Worm (Caenorhabditis elegans) whole organism, L1 larva: ENCODE measurements around the gene F41F3.9.
A peak's percentile ranks its signal among the peaks of the same experiment; 100 is the strongest.

ENCODE experiments used
- C04F5.9 ChIP-seq: sonication (generic microtip); optimal IDR thresholded peaks from 2 replicates; lab custom pipeline; 2016; ENCODE audit warnings: missing genetic modification characterization, missing compliant biosample characterization
- C16A3.4 ChIP-seq: fragments of 150-350 bp; optimal IDR thresholded peaks from 2 replicates; lab custom pipeline; 2014; ENCODE audit warnings: missing biosample characterization, missing genetic modification characterization
- aha-1 ChIP-seq: fragments of 150-350 bp; optimal IDR thresholded peaks from 2 replicates; lab custom pipeline; 2014; ENCODE audit warnings: missing biosample characterization, missing genetic modification characterization
- ama-1 ChIP-seq: fragments of 150-350 bp; optimal IDR thresholded peaks from 2 replicates; lab custom pipeline; 2014
- blmp-1 ChIP-seq: fragments of 150-350 bp; optimal IDR thresholded peaks from 2 replicates; lab custom pipeline; 2014; ENCODE audit warnings: missing biosample characterization, missing genetic modification characterization
- ceh-88 ChIP-seq: fragments of 200-800 bp; sonication (Bioruptor generic); IDR thresholded peaks from 2 replicates; pipeline ENCODE4 v1.3.6; 2022; ENCODE audit warnings: missing genetic modification characterization, missing compliant biosample characterization
- ceh-90 ChIP-seq: sonication (generic microtip); optimal IDR thresholded peaks from 2 replicates; lab custom pipeline; 2016; ENCODE audit warnings: missing genetic modification characterization, missing compliant biosample characterization
- dpl-1 ChIP-seq, 3 experiments: fragments of 150-350 bp in 2 of 3; sonication (generic microtip) in 1 of 3; optimal IDR thresholded peaks; 2 replicates each; lab custom pipeline; 2014 to 2017; ENCODE audit warnings: missing biosample characterization in 3 of 3, missing genetic modification characterization in 3 of 3, missing genetic modification reagents in 3 of 3
- efl-1 ChIP-seq, 4 experiments: fragments of 150-350 bp; optimal IDR thresholded peaks in 3 of 4; peaks in 1 of 4; 1 replicate in 1 of 4; 2 replicates in 3 of 4; lab custom pipeline; 2014; ENCODE audit warnings: missing biosample characterization in 2 of 4, missing genetic modification characterization in 2 of 4, missing genetic modification reagents in 2 of 4
- efl-3 ChIP-seq: fragments of 200-800 bp; sonication (Bioruptor generic); optimal IDR thresholded peaks from 2 replicates; lab custom pipeline; 2018; ENCODE audit warnings: mild to moderate bottlenecking, missing genetic modification characterization, missing compliant biosample characterization
- elt-2 ChIP-seq: sonication (generic microtip); optimal IDR thresholded peaks from 2 replicates; lab custom pipeline; 2016; ENCODE audit warnings: missing genetic modification characterization, mild to moderate bottlenecking, inconsistent platforms, missing compliant biosample characterization, missing genetic modification reagents
- fkh-10 ChIP-seq: sonication (generic microtip); optimal IDR thresholded peaks from 2 replicates; lab custom pipeline; 2017; ENCODE audit warnings: missing biosample characterization, missing genetic modification reagents, missing genetic modification characterization
- fkh-4 ChIP-seq: sonication (generic microtip); optimal IDR thresholded peaks from 2 replicates; lab custom pipeline; 2016; ENCODE audit warnings: missing compliant biosample characterization, missing genetic modification characterization, borderline replicate concordance
- fkh-8 ChIP-seq: sonication (generic microtip); optimal IDR thresholded peaks from 2 replicates; lab custom pipeline; 2016; ENCODE audit warnings: mild to moderate bottlenecking, missing genetic modification characterization, missing compliant biosample characterization
- grh-1 ChIP-seq: fragments of 200-800 bp; sonication (Bioruptor generic); IDR thresholded peaks from 2 replicates; pipeline ENCODE4 v1.3.6; 2022; ENCODE audit warnings: missing genetic modification reagents, missing genetic modification characterization, missing compliant biosample characterization
- lin-35 ChIP-seq, 2 experiments: fragments of 150-350 bp; optimal IDR thresholded peaks; 2 replicates each; lab custom pipeline; 2014; ENCODE audit warnings: missing biosample characterization in 2 of 2, missing genetic modification characterization in 2 of 2, missing genetic modification reagents in 2 of 2
- lin-39 ChIP-seq: fragments of 150-350 bp; optimal IDR thresholded peaks from 2 replicates; lab custom pipeline; 2014; ENCODE audit warnings: missing biosample characterization, missing genetic modification reagents, missing genetic modification characterization
- lir-3 ChIP-seq: sonication (generic microtip); optimal IDR thresholded peaks from 2 replicates; lab custom pipeline; 2016; ENCODE audit warnings: mild to moderate bottlenecking, missing genetic modification characterization, moderate library complexity, missing compliant biosample characterization; ENCODE audit not compliant: poor library complexity
- mep-1 ChIP-seq: fragments of 150-350 bp; optimal IDR thresholded peaks from 2 replicates; lab custom pipeline; 2014; ENCODE audit warnings: missing biosample characterization, missing genetic modification characterization
- nhr-12 ChIP-seq: sonication (generic microtip); optimal IDR thresholded peaks from 2 replicates; lab custom pipeline; 2017; ENCODE audit warnings: missing biosample characterization, missing genetic modification characterization
- nhr-19 ChIP-seq: fragments of 200-800 bp; sonication (Bioruptor generic); conservative IDR thresholded peaks from 2 replicates; pipeline ENCODE4 v1.3.6; 2022; ENCODE audit warnings: missing genetic modification characterization, missing compliant biosample characterization
- nhr-20 ChIP-seq: sonication (generic microtip); optimal IDR thresholded peaks from 2 replicates; lab custom pipeline; 2016; ENCODE audit warnings: mild to moderate bottlenecking, missing genetic modification characterization, missing compliant biosample characterization
- nhr-28 ChIP-seq: fragments of 150-350 bp; optimal IDR thresholded peaks from 2 replicates; lab custom pipeline; 2014; ENCODE audit warnings: missing biosample characterization, missing genetic modification characterization
- nhr-71 ChIP-seq: sonication (generic microtip); optimal IDR thresholded peaks from 2 replicates; lab custom pipeline; 2016; ENCODE audit warnings: mild to moderate bottlenecking, missing genetic modification characterization, moderate library complexity, missing compliant biosample characterization
- nhr-76 ChIP-seq: sonication (generic microtip); optimal IDR thresholded peaks from 2 replicates; lab custom pipeline; 2017; ENCODE audit warnings: missing biosample characterization, missing genetic modification characterization
- nhr-90 ChIP-seq: sonication (generic microtip); optimal IDR thresholded peaks from 2 replicates; lab custom pipeline; 2016; ENCODE audit warnings: mild to moderate bottlenecking, missing genetic modification characterization, missing compliant biosample characterization; ENCODE audit not compliant: poor library complexity
- rnt-1 ChIP-seq: sonication (generic microtip); optimal IDR thresholded peaks from 2 replicates; lab custom pipeline; 2016; ENCODE audit warnings: mild to moderate bottlenecking, missing genetic modification characterization, moderate library complexity, missing compliant biosample characterization
- skn-1 ChIP-seq: fragments of 150-350 bp; optimal IDR thresholded peaks from 2 replicates; lab custom pipeline; 2014; ENCODE audit warnings: missing biosample characterization, missing genetic modification characterization
- snpc-4 ChIP-seq: fragments of 150-350 bp; optimal IDR thresholded peaks from 2 replicates; lab custom pipeline; 2014; ENCODE audit warnings: missing biosample characterization, missing genetic modification characterization
- sox-4 ChIP-seq: sonication (generic microtip); optimal IDR thresholded peaks from 2 replicates; lab custom pipeline; 2016; ENCODE audit warnings: missing genetic modification characterization, missing compliant biosample characterization
- sptf-1 ChIP-seq: fragments of 150-350 bp; optimal IDR thresholded peaks from 2 replicates; lab custom pipeline; 2014; ENCODE audit warnings: missing biosample characterization, missing genetic modification characterization
- swsn-7 ChIP-seq: sonication (generic microtip); optimal IDR thresholded peaks from 2 replicates; lab custom pipeline; 2016; ENCODE audit warnings: missing genetic modification characterization, missing compliant biosample characterization
- tbx-2 ChIP-seq: sonication (generic microtip); optimal IDR thresholded peaks from 2 replicates; lab custom pipeline; 2016; ENCODE audit warnings: missing genetic modification characterization, missing compliant biosample characterization
- unc-130 ChIP-seq: fragments of 150-350 bp; optimal IDR thresholded peaks from 2 replicates; lab custom pipeline; 2017; ENCODE audit warnings: missing biosample characterization, missing genetic modification characterization, inconsistent platforms
- unc-30 ChIP-seq: sonication (generic microtip); optimal IDR thresholded peaks from 2 replicates; lab custom pipeline; 2017; ENCODE audit warnings: missing biosample characterization, missing genetic modification characterization
- unc-62 ChIP-seq: fragments of 150-350 bp; optimal IDR thresholded peaks from 2 replicates; lab custom pipeline; 2014; ENCODE audit warnings: missing biosample characterization, missing genetic modification reagents, missing genetic modification characterization
- xbp-1 ChIP-seq: sonication (generic microtip); optimal IDR thresholded peaks from 2 replicates; lab custom pipeline; 2016; ENCODE audit warnings: missing genetic modification characterization, missing compliant biosample characterization
- zag-1 ChIP-seq: fragments of 150-350 bp; optimal IDR thresholded peaks from 2 replicates; lab custom pipeline; 2014; ENCODE audit warnings: missing biosample characterization, missing genetic modification characterization
- ztf-11 ChIP-seq, 2 experiments: sonication (generic microtip); optimal IDR thresholded peaks; 2 replicates each; lab custom pipeline; 2016 to 2017; ENCODE audit warnings: missing genetic modification characterization in 2 of 2, missing biosample characterization in 1 of 2, missing compliant biosample characterization in 1 of 2
- ztf-4 ChIP-seq: fragments of 150-350 bp; optimal IDR thresholded peaks from 2 replicates; lab custom pipeline; 2014; ENCODE audit warnings: missing biosample characterization, missing genetic modification characterization

F41F3.9 gene

DNA sequence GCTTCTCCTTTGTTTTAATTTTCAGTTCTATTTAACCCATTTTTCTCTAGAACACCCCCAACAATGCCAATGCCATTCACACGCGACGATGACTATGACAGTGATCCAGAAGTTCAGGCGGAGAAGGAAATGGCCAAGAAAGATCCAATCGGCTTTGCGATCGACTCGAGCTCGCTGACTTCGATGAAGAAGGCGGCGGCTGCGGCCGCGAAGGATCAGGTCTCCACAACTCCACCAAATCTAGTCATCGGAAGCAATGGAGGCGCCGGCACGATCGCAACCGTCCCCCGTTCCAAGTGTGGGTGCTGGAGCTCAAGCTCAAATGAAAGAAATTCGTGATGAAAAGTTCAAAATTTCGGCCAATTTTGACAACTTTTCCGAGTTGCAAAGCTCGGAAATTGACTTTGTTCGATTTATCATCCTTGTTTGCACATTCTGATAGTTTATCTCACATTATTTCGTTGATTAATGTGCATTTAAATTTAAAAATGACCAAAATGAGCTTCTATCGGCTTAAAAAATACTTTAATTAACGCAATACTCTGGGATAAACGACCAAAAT lies 32.8 kb downstream of the F41F3.9 start, which contains the start of gene K03B4.2:
Gene K03B4.2, plus strand, starts transcription at position 51 of the 562 bp plus-strand sequence.
- TF ChIP-seq nhr-28 (tag; lab: Kevin White, UChicago) (no peak), efl-1 (optimal IDR thresholded peaks at IDR 0.05; lab: Kevin White, UChicago) (no peak), efl-1 (GFP tag; optimal IDR thresholded peaks at IDR 0.05 in 1 of 2; lab: Kevin White, UChicago) (peak in 1 of 2 experiments; percentile 81), tbx-2 (no peak), ama-1 (lab: Kevin White, UChicago) (peak; percentile 71), nhr-71 (tag; lab: Kevin White, UChicago) (peak; percentile 11), efl-3 (no peak), lir-3 (tag; lab: Kevin White, UChicago) (no peak), rnt-1 (tag; lab: Kevin White, UChicago) (no peak), elt-2 (tag; lab: Kevin White, UChicago) (peak; percentile 3)
- TF ChIP-seq, all 84 proteins: peak for 4

DNA sequence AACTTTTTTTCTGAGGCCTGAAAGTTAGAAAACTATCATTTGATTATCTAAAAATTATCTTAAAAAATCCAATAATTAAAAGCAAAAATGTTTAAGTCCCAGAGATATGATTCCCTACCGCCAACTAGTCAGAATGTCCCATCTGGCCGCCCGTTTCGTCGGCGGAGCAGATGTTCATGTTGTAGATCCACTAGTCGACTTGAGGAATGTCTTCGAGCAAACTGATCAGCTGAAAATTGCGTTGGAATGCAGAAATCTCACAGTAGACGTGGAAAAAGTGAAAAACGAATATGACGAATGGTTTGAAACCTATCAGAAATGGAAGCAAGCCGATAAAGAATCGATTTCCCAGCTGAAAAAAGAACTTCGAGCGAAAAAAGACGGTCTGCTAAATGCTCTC lies 34.0 kb downstream of the F41F3.9 start, which contains the start of gene K03B4.1:
Gene K03B4.1, plus strand, starts transcription at position 97 of the 400 bp plus-strand sequence.
- TF ChIP-seq ama-1 (lab: Kevin White, UChicago) (peak; percentile 38), blmp-1 (tag; lab: Kevin White, UChicago) (no peak), nhr-90 (no peak), snpc-4 (no peak), efl-1 (optimal IDR thresholded peaks at IDR 0.05; lab: Kevin White, UChicago) (no peak), efl-1 (GFP tag; optimal IDR thresholded peaks at IDR 0.05 in 1 of 2; lab: Kevin White, UChicago) (peak in 1 of 2 experiments; percentile 43)
- TF ChIP-seq, all 84 proteins: peak for 2

DNA sequence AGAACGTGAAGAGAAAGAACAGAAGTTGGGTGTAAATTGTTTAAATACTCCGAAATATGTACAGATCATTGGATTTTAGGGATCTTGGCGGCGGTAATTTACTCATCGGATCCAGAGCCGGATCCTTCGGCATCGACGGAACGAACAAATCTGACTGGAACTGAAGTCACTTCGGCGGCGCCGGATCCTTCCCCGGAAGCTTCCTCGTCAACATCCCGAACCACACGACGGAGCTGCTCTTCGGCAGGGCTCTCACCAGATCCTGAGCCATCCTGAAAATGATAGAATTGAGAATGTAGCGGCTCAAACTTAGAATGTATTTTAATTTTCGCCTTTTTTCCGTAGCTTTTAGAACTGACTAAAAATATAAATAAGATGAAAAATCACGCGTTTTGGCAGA lies 36.4 kb downstream of the F41F3.9 start:
- TF ChIP-seq dpl-1 (GFP tag; optimal IDR thresholded peaks at IDR 0.05; lab: Kevin White, UChicago) (no peak), ceh-90 (tag; lab: Kevin White, UChicago) (no peak), xbp-1 (tag; lab: Kevin White, UChicago) (no peak), ztf-11 (tag; optimal IDR thresholded peaks at IDR 0.05; lab: Kevin White, UChicago) (no peak), fkh-10 (GFP tag; lab: Kevin White, UChicago) (no peak), ztf-4 (tag; lab: Kevin White, UChicago) (no peak), ceh-88 (GFP tag; lab: Robert Waterston, UW) (no peak), nhr-76 (tag; lab: Kevin White, UChicago) (no peak), elt-2 (tag; lab: Kevin White, UChicago) (no peak), grh-1 (GFP tag; lab: Robert Waterston, UW) (no peak), nhr-19 (GFP tag; lab: Robert Waterston, UW) (no peak), efl-1 (optimal IDR thresholded peaks at IDR 0.05; lab: Kevin White, UChicago) (no peak), efl-1 (GFP tag; optimal IDR thresholded peaks at IDR 0.05 in 1 of 2; lab: Kevin White, UChicago) (no peak)
- TF ChIP-seq, all 84 proteins: peak for 0

DNA sequence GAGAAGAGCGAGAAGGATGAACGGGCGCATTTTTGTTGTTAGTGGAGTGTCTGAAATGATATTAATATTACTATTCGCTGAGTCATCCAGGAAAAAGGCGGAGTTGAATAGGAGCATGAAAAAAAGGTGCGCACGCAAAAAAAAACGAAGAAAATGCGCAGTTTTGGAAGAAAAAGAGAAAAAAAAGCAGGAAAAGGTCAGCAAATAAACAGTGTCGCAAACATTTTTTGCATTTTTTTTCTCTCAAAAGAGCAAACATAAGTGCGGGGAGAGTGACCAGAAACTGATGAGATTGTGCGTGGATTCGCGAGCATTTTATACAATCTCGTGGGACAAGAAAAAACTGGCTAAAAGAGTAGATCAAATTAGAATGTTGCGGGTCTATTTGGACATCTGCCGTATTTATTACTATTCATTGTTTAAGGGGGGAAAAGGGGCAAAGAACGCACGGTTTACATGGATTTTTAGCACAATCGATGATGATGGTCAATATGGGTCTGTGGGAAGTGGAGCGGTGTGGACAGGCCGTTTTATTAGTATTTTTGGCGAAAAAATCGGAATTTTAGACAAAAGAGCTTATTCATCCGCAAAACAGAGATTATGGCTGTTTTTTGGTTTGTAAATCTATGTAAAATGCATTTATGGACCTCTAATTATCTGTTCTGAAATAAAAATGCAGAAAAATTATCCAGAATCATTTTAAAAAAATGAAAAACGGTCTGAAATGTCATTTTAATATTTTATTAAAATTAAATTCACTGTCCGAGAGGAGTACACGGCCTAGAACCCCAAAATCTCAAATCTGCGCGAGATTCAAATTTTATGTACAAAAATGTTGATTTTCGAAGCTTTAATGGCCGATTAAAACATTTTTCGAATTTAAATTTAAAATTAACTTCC lies 37.4 kb downstream of the F41F3.9 start, which contains the start of gene cpg-8:
Gene cpg-8, minus strand, starts transcription at position 51 of the 900 bp plus-strand sequence.
- TF ChIP-seq lir-3 (tag; lab: Kevin White, UChicago): peak; percentile 3
- TF ChIP-seq dpl-1 (GFP tag; optimal IDR thresholded peaks at IDR 0.05; lab: Kevin White, UChicago): peak; percentile 22 to 61 (median 51)
- no peak for TF ChIP-seq zag-1 (tag; lab: Kevin White, UChicago)
- peak; percentile 52 to 58 for TF ChIP-seq efl-1 (optimal IDR thresholded peaks at IDR 0.05; lab: Kevin White, UChicago)
- peak; percentile 54 to 95 for TF ChIP-seq efl-1 (GFP tag; optimal IDR thresholded peaks at IDR 0.05 in 1 of 2; lab: Kevin White, UChicago)
- no peak for TF ChIP-seq sptf-1
- TF ChIP-seq lin-35 (GFP tag; optimal IDR thresholded peaks at IDR 0.05; lab: Kevin White, UChicago): peak in 1 of 2 experiments; percentile 59
- peak; percentile 4 for TF ChIP-seq C16A3.4 (tag; lab: Kevin White, UChicago)

DNA sequence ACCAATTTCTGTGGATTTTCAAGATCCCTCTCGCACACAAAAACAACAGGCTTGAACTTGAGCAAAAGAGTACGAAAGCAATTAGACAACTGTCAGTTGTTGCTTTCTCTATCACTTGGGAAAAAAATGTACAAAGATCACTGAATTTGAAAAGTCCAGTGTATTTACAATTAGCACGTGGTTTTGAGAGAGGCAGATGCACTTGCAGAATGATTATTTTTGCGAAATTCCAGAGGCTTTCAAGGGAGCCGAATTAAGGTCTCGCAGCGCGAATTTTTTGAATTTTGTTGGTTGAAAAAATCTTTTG lies 38.0 kb downstream of the F41F3.9 start:
- no peak for TF ChIP-seq fkh-8
- no peak for TF ChIP-seq skn-1 (tag; lab: Kevin White, UChicago)
- no peak for TF ChIP-seq ama-1 (lab: Kevin White, UChicago)
- no peak for TF ChIP-seq sox-4 (tag; lab: Kevin White, UChicago)
- TF ChIP-seq lin-39 (tag; lab: Kevin White, UChicago): no peak
- peak; percentile 39; the same call in 1 of the 2 replicates for TF ChIP-seq nhr-19 (GFP tag; lab: Robert Waterston, UW)
- no peak for TF ChIP-seq fkh-4 (tag; lab: Kevin White, UChicago)
- no peak for TF ChIP-seq unc-30 (tag; lab: Kevin White, UChicago)
- no peak for TF ChIP-seq ztf-4 (tag; lab: Kevin White, UChicago)
- TF ChIP-seq mep-1: no peak
- no peak for TF ChIP-seq C04F5.9 (tag; lab: Kevin White, UChicago)
- peak; percentile 32 for TF ChIP-seq unc-130
- no peak for TF ChIP-seq ztf-11 (tag; optimal IDR thresholded peaks at IDR 0.05; lab: Kevin White, UChicago)
- TF ChIP-seq nhr-12 (tag; lab: Kevin White, UChicago): no peak
- peak; percentile 61 for TF ChIP-seq nhr-20 (tag; lab: Kevin White, UChicago)
- no peak for TF ChIP-seq aha-1 (tag; lab: Kevin White, UChicago)
- no peak for TF ChIP-seq swsn-7
- no peak for TF ChIP-seq unc-62 (GFP tag; lab: Kevin White, UChicago)
- TF ChIP-seq lin-35 (GFP tag; optimal IDR thresholded peaks at IDR 0.05; lab: Kevin White, UChicago): no peak
